Fruit fly (Drosophila melanogaster) whole organism, prepupa: ENCODE data around the gene CG45263.

Experiments
- Blimp-1 ChIP-seq: fragments of 200-800 bp; sonication (Bioruptor generic); optimal IDR thresholded peaks from 3 replicates; lab custom pipeline; 2017; ENCODE audit warnings: missing biosample characterization, missing genetic modification characterization, mild to moderate bottlenecking, moderate library complexity, missing genetic modification reagents
- CG8632 ChIP-seq: fragments of 200-800 bp; sonication (Bioruptor generic); optimal IDR thresholded peaks from 3 replicates; lab custom pipeline; 2016; ENCODE audit warnings: missing biosample characterization, missing genetic modification characterization

dm6 chr3R:8317215-8317614 is 160.2 kb downstream of the CG45263 start, which contains the start of gene Ctr1B:
- no peak for TF ChIP-seq Blimp-1 (GFP tag; lab: Kevin White, UChicago)
- TF ChIP-seq CG8632 (GFP tag; lab: Kevin White, UChicago) = no peak
